Fruit fly (Drosophila melanogaster): ENCODE measurements around the gene CG44006.
A peak's percentile ranks its signal among the peaks of the same experiment; 100 is the strongest.

DNA sequence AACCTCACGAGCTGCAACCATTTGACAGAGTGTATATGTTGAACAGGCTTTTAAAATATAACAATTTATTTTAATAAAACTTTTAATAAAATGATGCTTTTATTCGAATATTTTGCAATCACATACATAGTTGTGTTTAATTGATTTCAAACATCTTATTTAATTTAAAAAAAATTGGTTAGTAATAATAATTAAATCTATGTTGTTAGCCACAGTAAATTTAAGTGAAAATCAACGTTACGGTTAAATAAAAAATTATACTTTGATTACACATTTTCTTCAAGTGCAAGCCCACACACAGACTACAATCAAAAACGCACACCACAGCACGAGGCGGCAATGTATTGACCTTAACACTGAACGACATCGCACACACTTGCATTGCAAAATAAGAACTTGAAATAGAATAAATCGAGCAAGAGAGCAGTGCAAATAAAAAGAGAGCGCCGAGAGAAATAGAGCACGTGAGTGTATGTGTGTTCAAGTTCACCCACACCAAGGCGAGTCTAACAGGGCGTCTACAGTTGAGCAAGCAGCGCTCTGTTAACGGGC, 6.9 kb downstream of the CG44006 start:
- TF ChIP-seq CG15710 (tag; optimal IDR thresholded peaks at IDR 0.05) (peak; percentile 83), EcR (GFP tag; optimal IDR thresholded peaks at IDR 0.05) (peak; percentile 95), Pif1A (GFP tag; optimal IDR thresholded peaks at IDR 0.05) (peak; percentile 85)
